Worm (Caenorhabditis elegans): ENCODE measurements around the gene eat-2.

Gene eat-2

DNA sequence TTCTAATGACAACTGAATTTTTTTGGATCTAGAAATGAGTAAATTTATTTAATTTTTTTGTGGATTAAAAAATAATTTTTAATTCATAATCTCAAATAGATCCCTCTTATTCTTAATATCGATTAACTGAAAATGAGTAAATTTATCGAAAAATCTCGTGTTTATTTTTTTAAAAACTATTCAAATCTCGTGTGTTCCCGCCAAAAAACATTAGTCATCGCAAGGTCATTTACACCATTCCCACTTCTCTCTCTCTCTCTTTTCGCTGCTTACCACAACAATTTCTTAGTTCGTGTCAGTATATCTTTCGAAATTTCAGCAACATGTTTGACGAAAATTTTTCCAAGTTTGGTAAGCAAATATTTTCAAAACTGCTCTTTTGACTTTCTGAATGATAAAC is 16.0 kb upstream of the eat-2 start (continued):
- TF ChIP-seq xbp-1 (tag; optimal IDR thresholded peaks at IDR 0.05) (no peak), snpc-4 (tag; optimal IDR thresholded peaks at IDR 0.05) (no peak), grh-1 (GFP tag; IDR thresholded peaks at IDR 0.05) (no peak), lin-14 (GFP tag; optimal IDR thresholded peaks at IDR 0.05) (peak; percentile 4), efl-1 (optimal IDR thresholded peaks at IDR 0.05) (peak in 1 of 2 experiments; percentile 4), efl-1 (GFP tag; optimal IDR thresholded peaks at IDR 0.05 in 1 of 2) (peak; percentile 54 to 74), nhr-71 (tag; optimal IDR thresholded peaks at IDR 0.05) (no peak), mep-1 (tag; optimal IDR thresholded peaks at IDR 0.05) (no peak), jun-1 (tag; optimal IDR thresholded peaks at IDR 0.05) (no peak), sox-4 (tag; optimal IDR thresholded peaks at IDR 0.05) (no peak), unc-130 (tag; optimal IDR thresholded peaks at IDR 0.05) (no peak)

DNA sequence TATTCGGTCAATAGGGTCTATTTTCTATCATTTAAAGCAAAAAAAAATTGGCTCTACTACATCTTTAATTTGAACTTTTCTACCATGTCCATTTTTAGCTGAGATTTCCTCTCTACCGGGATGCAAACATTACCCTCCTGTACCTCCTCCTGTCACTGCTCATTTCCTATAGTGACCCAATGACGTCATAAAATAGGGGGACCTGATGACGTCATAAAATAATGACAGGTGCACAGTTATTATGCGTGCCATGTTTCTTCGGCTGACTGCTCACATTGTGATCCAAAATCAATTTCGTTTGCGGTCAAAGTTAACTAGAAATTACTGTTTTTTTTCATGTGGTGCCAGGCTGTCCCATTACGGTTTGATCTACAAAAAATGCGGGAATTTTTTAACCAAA is 15.5 kb upstream of the eat-2 start:
- no peak for TF ChIP-seq fkh-10 (GFP tag; optimal IDR thresholded peaks at IDR 0.05)
- TF ChIP-seq lir-3 (tag; optimal IDR thresholded peaks at IDR 0.05; ENCODE audit: poor library complexity) = no peak
- TF ChIP-seq tbx-2 (tag; optimal IDR thresholded peaks at IDR 0.05) = no peak

DNA sequence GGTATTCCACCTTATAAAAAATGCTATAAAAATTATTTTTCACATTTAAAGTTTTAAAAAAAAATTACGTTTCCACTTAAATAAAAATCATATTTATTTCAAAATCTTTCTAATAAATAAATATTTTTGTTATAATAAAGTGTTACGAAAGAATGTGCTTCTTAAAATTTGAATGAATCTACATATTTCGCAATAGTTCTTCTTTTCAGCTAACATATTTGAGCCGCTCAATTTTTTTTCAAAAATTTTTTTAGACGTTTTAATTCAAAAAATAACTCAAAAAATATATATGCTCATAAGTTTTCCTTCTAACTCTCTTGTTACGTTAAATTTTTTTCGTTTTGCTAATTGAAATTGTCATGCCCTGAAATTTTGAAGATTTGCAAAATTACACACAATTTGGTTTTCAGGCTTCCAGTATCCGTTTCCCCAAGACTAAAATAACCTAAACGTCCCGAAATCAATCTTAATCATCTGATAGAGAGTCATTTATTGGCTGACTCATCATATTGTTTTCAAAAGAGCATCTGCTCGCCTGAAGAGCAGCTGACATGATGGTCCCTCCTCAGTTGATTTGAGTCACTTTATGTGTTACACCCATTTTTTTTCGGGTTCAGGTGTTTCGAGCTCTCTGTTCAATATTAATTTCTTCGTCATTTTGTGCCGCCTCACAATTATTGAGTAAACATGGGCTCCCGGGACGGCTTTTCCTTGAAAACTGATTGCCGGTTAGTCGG is 6.9 kb upstream of the eat-2 start, which contains the start of gene efhd-1:
Gene efhd-1, plus strand, starts transcription at position 582 of the 737 bp plus-strand sequence.
- TF ChIP-seq fos-1 (tag; optimal IDR thresholded peaks at IDR 0.05) = no peak
- TF ChIP-seq efl-1 (optimal IDR thresholded peaks at IDR 0.05) = no peak
- peak in 1 of 2 experiments; percentile 44 for TF ChIP-seq efl-1 (GFP tag; optimal IDR thresholded peaks at IDR 0.05 in 1 of 2)
- TF ChIP-seq nhr-47 (tag; optimal IDR thresholded peaks at IDR 0.05) = no peak
- no peak for TF ChIP-seq nhr-12 (tag; optimal IDR thresholded peaks at IDR 0.05)
- TF ChIP-seq ztf-11 (tag; optimal IDR thresholded peaks at IDR 0.05) = no peak
- TF ChIP-seq Y116A8C.19 (tag; optimal IDR thresholded peaks at IDR 0.05; ENCODE audit: borderline replicate concordance) = no peak
- TF ChIP-seq ceh-8 (GFP tag; optimal IDR thresholded peaks at IDR 0.05) = no peak
- no peak for TF ChIP-seq grh-1 (GFP tag; IDR thresholded peaks at IDR 0.05)
- TF ChIP-seq nhr-90 (tag; optimal IDR thresholded peaks at IDR 0.05; ENCODE audit: poor library complexity) = no peak
- peak in 1 of 2 experiments; percentile 18 for TF ChIP-seq lsy-2 (tag; optimal IDR thresholded peaks at IDR 0.05)
- no peak for TF ChIP-seq fkh-10 (GFP tag; optimal IDR thresholded peaks at IDR 0.05)
- no peak for TF ChIP-seq pag-3 (tag; optimal IDR thresholded peaks at IDR 0.05; ENCODE audit: borderline replicate concordance, insufficient read depth)
- no peak for TF ChIP-seq blmp-1 (tag; optimal IDR thresholded peaks at IDR 0.05)
- TF ChIP-seq egl-27 (tag; optimal IDR thresholded peaks at IDR 0.05) = no peak
- TF ChIP-seq mab-9 (GFP tag; IDR thresholded peaks at IDR 0.05) = no peak
- no peak for TF ChIP-seq aly-2 (tag; optimal IDR thresholded peaks at IDR 0.05)
- TF ChIP-seq isw-1 (GFP tag; IDR thresholded peaks at IDR 0.05) = no peak
- TF ChIP-seq rnt-1 (tag; optimal IDR thresholded peaks at IDR 0.05) = peak; percentile 67
- TF ChIP-seq hlh-4 (tag; optimal IDR thresholded peaks at IDR 0.05) = no peak
- TF ChIP-seq unc-98 (GFP tag; IDR thresholded peaks at IDR 0.05) = no peak
- no peak for TF ChIP-seq ceh-63 (GFP tag; optimal IDR thresholded peaks at IDR 0.05)
- TF ChIP-seq sptf-1 (tag; optimal IDR thresholded peaks at IDR 0.05) = no peak
- TF ChIP-seq nhr-77 (tag; optimal IDR thresholded peaks at IDR 0.05) = no peak
- no peak for TF ChIP-seq pax-3 (tag; optimal IDR thresholded peaks at IDR 0.05)
- no peak for TF ChIP-seq hpl-2 (GFP tag; optimal IDR thresholded peaks at IDR 0.05)
- no peak for TF ChIP-seq irx-1 (tag; optimal IDR thresholded peaks at IDR 0.05)
- TF ChIP-seq jun-1 (tag; optimal IDR thresholded peaks at IDR 0.05) = no peak
- TF ChIP-seq F16B12.6 (tag; optimal IDR thresholded peaks at IDR 0.05) = no peak
- TF ChIP-seq lin-15B (tag; optimal IDR thresholded peaks at IDR 0.05) = no peak
- TF ChIP-seq nhr-20 (tag; optimal IDR thresholded peaks at IDR 0.05) = no peak
- peak; percentile 0 for TF ChIP-seq unc-130 (tag; optimal IDR thresholded peaks at IDR 0.05)
- TF ChIP-seq ceh-90 (tag; optimal IDR thresholded peaks at IDR 0.05) = no peak
- no peak for TF ChIP-seq fkh-4 (tag; optimal IDR thresholded peaks at IDR 0.05; ENCODE audit: borderline replicate concordance)
- no peak for TF ChIP-seq efl-3 (GFP tag; optimal IDR thresholded peaks at IDR 0.05)
- peak; percentile 30 for TF ChIP-seq nhr-71 (tag; optimal IDR thresholded peaks at IDR 0.05)
- peak; percentile 65 for TF ChIP-seq lin-14 (GFP tag; optimal IDR thresholded peaks at IDR 0.05)
- no peak for TF ChIP-seq nhr-84 (tag; optimal IDR thresholded peaks at IDR 0.05)
- TF ChIP-seq pqm-1 (tag; optimal IDR thresholded peaks at IDR 0.05) = no peak
- TF ChIP-seq mdl-1 (tag; optimal IDR thresholded peaks at IDR 0.05) = no peak
- no peak for TF ChIP-seq mep-1 (tag; optimal IDR thresholded peaks at IDR 0.05)
- no peak for TF ChIP-seq ets-5 (GFP tag; IDR thresholded peaks at IDR 0.05)

Measured in whole organism, L1 larva.